Fruit fly (Drosophila melanogaster): ENCODE measurements around the gene kuz.

DNA sequence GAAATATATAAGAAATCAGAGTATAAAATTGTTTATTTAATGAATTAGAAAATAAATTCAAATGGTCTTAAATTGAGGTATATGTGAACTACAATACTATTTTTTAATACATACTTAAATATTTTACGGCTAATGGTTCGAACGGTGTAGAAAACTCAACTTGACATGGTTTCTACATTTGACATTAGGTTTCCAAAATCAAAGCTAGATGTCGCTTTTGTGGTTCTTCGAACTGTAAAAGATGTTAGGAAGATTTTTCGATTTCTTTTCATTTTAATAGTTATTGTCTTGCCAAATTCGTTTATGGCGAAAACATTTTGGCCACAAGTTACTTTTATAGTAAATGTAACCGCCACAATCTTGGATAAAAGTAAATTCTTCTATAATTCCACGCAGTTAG is 49.5 kb upstream of the kuz start:
- no peak for TF ChIP-seq pan (optimal IDR thresholded peaks at IDR 0.05)
- TF ChIP-seq Hr78 (GFP tag; optimal IDR thresholded peaks at IDR 0.05) = no peak
- TF ChIP-seq psq (GFP tag; optimal IDR thresholded peaks at IDR 0.05) = no peak
- TF ChIP-seq GATAd (GFP tag; optimal IDR thresholded peaks at IDR 0.05) = no peak
- no peak for TF ChIP-seq CrebA (GFP tag; optimal IDR thresholded peaks at IDR 0.05; ENCODE audit: borderline replicate concordance)
- TF ChIP-seq CG32264 (GFP tag; optimal IDR thresholded peaks at IDR 0.05) = no peak
- TF ChIP-seq woc (GFP tag; optimal IDR thresholded peaks at IDR 0.05) = no peak
- no peak for TF ChIP-seq Jra (GFP tag; optimal IDR thresholded peaks at IDR 0.05)
- TF ChIP-seq usp (GFP tag; optimal IDR thresholded peaks at IDR 0.05) = no peak
- no peak for TF ChIP-seq sv (GFP tag; optimal IDR thresholded peaks at IDR 0.05)

All from whole organism, wandering third instar larva.